Worm (Caenorhabditis elegans) whole organism, L4 larva: ENCODE measurements around the gene F18A1.1.

Experiments used
- D1046.2 ChIP-seq: fragments of 200-800 bp; sonication (Bioruptor generic); IDR thresholded peaks from 2 replicates; pipeline ENCODE4 v1.3.6; 2022; ENCODE audit warnings: missing genetic modification characterization, missing compliant biosample characterization
- R02D3.7 ChIP-seq: fragments of 150-350 bp; sonication (generic microtip); optimal IDR thresholded peaks from 3 replicates; lab custom pipeline; 2014; ENCODE audit warnings: missing biosample characterization, missing genetic modification characterization
- Y48G9A.11 ChIP-seq: fragments of 200-800 bp; sonication (Bioruptor generic); IDR thresholded peaks from 2 replicates; pipeline ENCODE4 v1.3.6; 2022; ENCODE audit warnings: missing genetic modification reagents, missing genetic modification characterization, missing compliant biosample characterization
- Y75B8A.6 ChIP-seq: fragments of 200-800 bp; sonication (Bioruptor generic); IDR thresholded peaks from 2 replicates; pipeline ENCODE4 v1.3.6; 2022; ENCODE audit warnings: missing genetic modification reagents, missing genetic modification characterization, missing compliant biosample characterization
- ZK337.2 ChIP-seq: fragments of 200-800 bp; sonication (Bioruptor generic); IDR thresholded peaks from 2 replicates; pipeline ENCODE4 v1.3.6; 2022; ENCODE audit warnings: missing genetic modification reagents, missing genetic modification characterization, missing compliant biosample characterization
- aha-1 ChIP-seq: fragments of 150-350 bp; peaks from one replicate; lab custom pipeline; 2014; ENCODE audit warnings: missing biosample characterization, missing genetic modification characterization
- aly-2 ChIP-seq: sonication (generic microtip); optimal IDR thresholded peaks from 2 replicates; lab custom pipeline; 2018; ENCODE audit warnings: missing biosample characterization, missing genetic modification characterization
- attf-4 ChIP-seq: sonication (generic microtip); optimal IDR thresholded peaks from 3 replicates; lab custom pipeline; 2017; ENCODE audit warnings: missing biosample characterization, missing genetic modification characterization
- ceh-20 ChIP-seq: fragments of 200-800 bp; sonication (Bioruptor generic); IDR thresholded peaks from 2 replicates; pipeline ENCODE4 v1.3.6; 2022; ENCODE audit warnings: missing genetic modification reagents, missing genetic modification characterization, missing compliant biosample characterization
- ces-1 ChIP-seq: fragments of 150-350 bp; sonication (generic microtip); optimal IDR thresholded peaks from 4 replicates; lab custom pipeline; 2014; ENCODE audit warnings: missing biosample characterization, missing genetic modification reagents, missing genetic modification characterization
- cey-2 ChIP-seq: sonication (generic microtip); optimal IDR thresholded peaks from 3 replicates; lab custom pipeline; 2017; ENCODE audit warnings: missing genetic modification characterization, mild to moderate bottlenecking, missing compliant biosample characterization, antibody characterized with exemption, borderline replicate concordance; ENCODE audit not compliant: insufficient read depth
- daf-19 ChIP-seq: fragments of 200-800 bp; sonication (Bioruptor generic); conservative IDR thresholded peaks from 2 replicates; pipeline ENCODE4 v1.3.6; 2022; ENCODE audit warnings: missing genetic modification characterization, missing compliant biosample characterization
- daf-8 ChIP-seq: fragments of 200-800 bp; sonication (Bioruptor generic); IDR thresholded peaks from 2 replicates; pipeline ENCODE4 v1.3.6; 2022; ENCODE audit warnings: missing genetic modification characterization, missing compliant biosample characterization
- dmd-6 ChIP-seq: fragments of 200-800 bp; sonication (Bioruptor generic); IDR thresholded peaks from 2 replicates; pipeline ENCODE4 v1.3.6; 2022; ENCODE audit warnings: missing genetic modification reagents, missing genetic modification characterization, missing compliant biosample characterization
- dmd-8 ChIP-seq: fragments of 200-800 bp; sonication (Bioruptor generic); IDR thresholded peaks from 2 replicates; pipeline ENCODE4 v1.3.6; 2022; ENCODE audit warnings: missing genetic modification characterization, missing compliant biosample characterization
- dmd-9 ChIP-seq: fragments of 200-800 bp; sonication (Bioruptor generic); IDR thresholded peaks from 2 replicates; pipeline ENCODE4 v1.3.6; 2022; ENCODE audit warnings: missing genetic modification reagents, missing genetic modification characterization, missing compliant biosample characterization
- fkh-10 ChIP-seq: fragments of 150-350 bp; optimal IDR thresholded peaks from 2 replicates; lab custom pipeline; 2014; ENCODE audit warnings: missing biosample characterization, missing genetic modification reagents, missing genetic modification characterization
- fos-1 ChIP-seq: fragments of 150-350 bp; optimal IDR thresholded peaks from 2 replicates; lab custom pipeline; 2014; ENCODE audit warnings: missing biosample characterization, missing genetic modification characterization
- gei-8 ChIP-seq: fragments of 200-800 bp; sonication (Bioruptor generic); optimal IDR thresholded peaks from 2 replicates; lab custom pipeline; 2018; ENCODE audit warnings: mild to moderate bottlenecking, missing genetic modification characterization, missing compliant biosample characterization
- hlh-11 ChIP-seq: fragments of 200-800 bp; sonication (Bioruptor generic); optimal IDR thresholded peaks from 2 replicates; lab custom pipeline; 2018; ENCODE audit warnings: mild to moderate bottlenecking, missing genetic modification characterization, missing compliant biosample characterization
- lim-7 ChIP-seq: fragments of 200-800 bp; sonication (Bioruptor generic); IDR thresholded peaks from 2 replicates; pipeline ENCODE4 v1.3.6; 2022; ENCODE audit warnings: missing genetic modification characterization, missing compliant biosample characterization
- lin-1 ChIP-seq: fragments of 200-800 bp; sonication (Bioruptor generic); IDR thresholded peaks from 2 replicates; pipeline ENCODE4 v1.3.6; 2022; ENCODE audit warnings: missing genetic modification reagents, missing genetic modification characterization, missing compliant biosample characterization
- lin-13 ChIP-seq: fragments of 150-350 bp; optimal IDR thresholded peaks from 2 replicates; lab custom pipeline; 2014; ENCODE audit warnings: missing biosample characterization, missing genetic modification reagents, missing genetic modification characterization
- lin-15B ChIP-seq: fragments of 150-350 bp; sonication (generic microtip); optimal IDR thresholded peaks from 3 replicates; lab custom pipeline; 2014; ENCODE audit warnings: missing biosample characterization, missing genetic modification characterization
- lin-38 ChIP-seq: fragments of 200-800 bp; sonication (Bioruptor generic); IDR thresholded peaks from 2 replicates; pipeline ENCODE4 v1.3.6; 2022; ENCODE audit warnings: missing genetic modification reagents, missing genetic modification characterization, missing compliant biosample characterization
- mdt-29 ChIP-seq: fragments of 200-800 bp; sonication (Bioruptor generic); IDR thresholded peaks from 2 replicates; pipeline ENCODE4 v1.3.6; 2022; ENCODE audit warnings: missing genetic modification reagents, missing genetic modification characterization, missing compliant biosample characterization
- mes-2 ChIP-seq: sonication (generic microtip); optimal IDR thresholded peaks from 2 replicates; lab custom pipeline; 2016; ENCODE audit warnings: missing genotype, mild to moderate bottlenecking, missing genetic modification characterization, missing compliant biosample characterization; ENCODE audit not compliant: poor library complexity, severe bottlenecking
- mxl-2 ChIP-seq: fragments of 200-800 bp; sonication (Bioruptor generic); conservative IDR thresholded peaks from 2 replicates; pipeline ENCODE4 v1.3.6; 2022; ENCODE audit warnings: missing genetic modification reagents, missing genetic modification characterization, missing compliant biosample characterization
- nhr-10 ChIP-seq: fragments of 150-350 bp; optimal IDR thresholded peaks from 2 replicates; lab custom pipeline; 2014; ENCODE audit warnings: missing biosample characterization, missing genetic modification characterization
- nhr-11 ChIP-seq: fragments of 150-350 bp; optimal IDR thresholded peaks from 2 replicates; lab custom pipeline; 2014; ENCODE audit warnings: missing biosample characterization, missing genetic modification characterization
- nhr-237 ChIP-seq: sonication (generic microtip); optimal IDR thresholded peaks from 2 replicates; lab custom pipeline; 2017; ENCODE audit warnings: missing biosample characterization, missing genetic modification characterization
- nhr-28 ChIP-seq: fragments of 150-350 bp; optimal IDR thresholded peaks from 2 replicates; lab custom pipeline; 2014; ENCODE audit warnings: missing biosample characterization, missing genetic modification characterization
- nhr-41 ChIP-seq: fragments of 200-800 bp; sonication (Bioruptor generic); IDR thresholded peaks from 2 replicates; pipeline ENCODE4 v1.3.6; 2022; ENCODE audit warnings: missing genetic modification reagents, missing genetic modification characterization, missing compliant biosample characterization
- nhr-42 ChIP-seq: fragments of 200-800 bp; sonication (Bioruptor generic); IDR thresholded peaks from 2 replicates; pipeline ENCODE4 v1.3.6; 2022; ENCODE audit warnings: missing genetic modification characterization, missing compliant biosample characterization
- nhr-48 ChIP-seq: sonication (generic microtip); optimal IDR thresholded peaks from 2 replicates; lab custom pipeline; 2016; ENCODE audit warnings: mild to moderate bottlenecking, missing genetic modification characterization, missing compliant biosample characterization
- nhr-6 ChIP-seq: fragments of 150-350 bp; optimal IDR thresholded peaks from 2 replicates; lab custom pipeline; 2014; ENCODE audit warnings: missing biosample characterization, missing genetic modification characterization
- nhr-77 ChIP-seq: fragments of 150-350 bp; optimal IDR thresholded peaks from 2 replicates; lab custom pipeline; 2014; ENCODE audit warnings: missing biosample characterization, missing genetic modification characterization
- pha-4 ChIP-seq, 2 experiments: fragments of 150-350 bp in 1 of 2; fragments of 200-800 bp in 1 of 2; sonication (Bioruptor generic) in 1 of 2; IDR thresholded peaks in 1 of 2; optimal IDR thresholded peaks in 1 of 2; 2 replicates each; pipeline versions ENCODE4 v1.3.6 to Lab custom; 2014 to 2022; ENCODE audit warnings: missing genetic modification characterization in 2 of 2, missing genetic modification reagents in 2 of 2, missing biosample characterization in 1 of 2, missing compliant biosample characterization in 1 of 2
- php-3 ChIP-seq: fragments of 200-800 bp; sonication (Bioruptor generic); IDR thresholded peaks from 2 replicates; pipeline ENCODE4 v1.3.6; 2022; ENCODE audit warnings: missing genetic modification reagents, missing genetic modification characterization, missing compliant biosample characterization
- rbr-2 ChIP-seq: sonication (generic microtip); optimal IDR thresholded peaks from 2 replicates; lab custom pipeline; 2016; ENCODE audit warnings: missing genotype, missing genetic modification characterization, missing compliant biosample characterization
- saeg-2 ChIP-seq: fragments of 200-800 bp; sonication (Bioruptor generic); IDR thresholded peaks from 2 replicates; pipeline ENCODE4 v1.3.6; 2022; ENCODE audit warnings: missing genetic modification reagents, missing genetic modification characterization, missing compliant biosample characterization
- set-16 ChIP-seq: fragments of 200-800 bp; sonication (Bioruptor generic); IDR thresholded peaks from 2 replicates; pipeline ENCODE4 v1.3.6; 2022; ENCODE audit warnings: missing genetic modification reagents, missing genetic modification characterization, missing compliant biosample characterization
- snpc-4 ChIP-seq: fragments of 150-350 bp; optimal IDR thresholded peaks from 2 replicates; lab custom pipeline; 2014; ENCODE audit warnings: missing biosample characterization, missing genetic modification characterization
- spr-1 ChIP-seq: sonication (generic microtip); optimal IDR thresholded peaks from 2 replicates; lab custom pipeline; 2016; ENCODE audit warnings: mild to moderate bottlenecking, missing genetic modification characterization, missing compliant biosample characterization
- spr-3 ChIP-seq: fragments of 200-800 bp; sonication (Bioruptor generic); optimal IDR thresholded peaks from 2 replicates; lab custom pipeline; 2018; ENCODE audit warnings: mild to moderate bottlenecking, missing genetic modification characterization, missing compliant biosample characterization
- tag-97 ChIP-seq: fragments of 200-800 bp; sonication (Bioruptor generic); IDR thresholded peaks from 2 replicates; pipeline ENCODE4 v1.3.6; 2022; ENCODE audit warnings: missing genetic modification characterization, missing compliant biosample characterization
- tra-1 ChIP-seq: fragments of 200-800 bp; sonication (Bioruptor generic); IDR thresholded peaks from 2 replicates; pipeline ENCODE4 v1.3.6; 2022; ENCODE audit warnings: missing genetic modification reagents, missing genetic modification characterization, missing compliant biosample characterization
- vab-7 ChIP-seq: fragments of 200-800 bp; sonication (Bioruptor generic); IDR thresholded peaks from 2 replicates; pipeline ENCODE4 v1.3.6; 2022; ENCODE audit warnings: missing genetic modification reagents, missing genetic modification characterization, missing compliant biosample characterization
- zfp-2 ChIP-seq: sonication (generic microtip); optimal IDR thresholded peaks from 2 replicates; lab custom pipeline; 2016; ENCODE audit warnings: mild to moderate bottlenecking, missing genetic modification characterization, missing compliant biosample characterization
- zfp-3 ChIP-seq: fragments of 200-800 bp; sonication (Bioruptor generic); conservative IDR thresholded peaks from 2 replicates; pipeline ENCODE4 v1.3.6; 2022; ENCODE audit warnings: missing genetic modification reagents, missing genetic modification characterization, missing compliant biosample characterization
- ztf-11 ChIP-seq: fragments of 150-350 bp; optimal IDR thresholded peaks from 2 replicates; lab custom pipeline; 2014; ENCODE audit warnings: missing biosample characterization, missing genetic modification characterization

The F18A1.1 gene

DNA sequence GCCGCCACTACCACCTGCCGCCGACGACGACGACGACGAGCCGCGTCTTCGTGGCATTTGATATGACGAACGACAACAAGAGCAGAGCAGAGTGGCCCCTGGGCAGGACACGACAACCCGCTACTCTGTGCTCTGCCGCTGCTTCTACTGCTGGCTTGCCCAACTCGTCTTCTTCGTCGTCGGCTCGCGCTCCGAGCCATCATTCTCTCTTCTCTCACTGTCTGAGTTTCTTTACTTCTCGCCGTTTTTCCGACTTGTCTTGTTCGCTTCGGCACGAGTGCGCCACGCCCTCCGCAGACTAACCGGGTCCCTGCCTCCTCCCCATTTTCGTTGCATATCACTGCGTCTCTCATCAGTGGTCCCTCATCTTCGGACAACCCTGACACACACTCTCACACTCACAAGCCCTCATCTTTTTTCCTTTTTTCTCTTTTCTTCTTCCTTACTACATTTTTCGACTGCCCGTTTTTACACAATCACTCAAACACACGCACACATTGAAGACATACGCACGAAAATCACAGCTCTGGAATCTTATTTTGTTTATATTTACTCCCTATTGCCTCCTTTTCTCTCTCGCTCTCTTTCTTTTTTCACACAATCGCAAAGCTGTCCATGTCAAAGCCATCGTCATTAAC is 42.6 kb upstream of the F18A1.1 start (continued):
- no peak for TF ChIP-seq daf-19 (GFP tag; lab: Robert Waterston, UW)
- TF ChIP-seq daf-8 (GFP tag; lab: Robert Waterston, UW), result no peak
- TF ChIP-seq nhr-10 (tag; lab: Kevin White, UChicago), result no peak
- peak; percentile 85 for TF ChIP-seq aha-1
- TF ChIP-seq aly-2 (tag; lab: Kevin White, UChicago), result no peak
- peak; percentile 97 for TF ChIP-seq set-16 (GFP tag; lab: Robert Waterston, UW)
- TF ChIP-seq nhr-6 (tag; lab: Kevin White, UChicago), result no peak
- no peak for TF ChIP-seq Y48G9A.11 (GFP tag; lab: Robert Waterston, UW)
- TF ChIP-seq dmd-9 (GFP tag; lab: Robert Waterston, UW), result no peak
- peak; percentile 68 for TF ChIP-seq hlh-11 (tag; lab: Kevin White, UChicago)
- peak; percentile 25 for TF ChIP-seq mes-2 (tag; lab: Kevin White, UChicago)
- TF ChIP-seq nhr-28 (tag; lab: Kevin White, UChicago), result no peak
- no peak for TF ChIP-seq tra-1
- no peak for TF ChIP-seq gei-8 (GFP tag; lab: Kevin White, UChicago)
- no peak for TF ChIP-seq zfp-2 (tag; lab: Kevin White, UChicago)
- peak; percentile 13 for TF ChIP-seq spr-1 (tag; lab: Kevin White, UChicago)
- TF ChIP-seq ceh-20 (GFP tag; lab: Robert Waterston, UW), result peak; percentile 45; the same call in 1 of the 2 replicates
- no peak for TF ChIP-seq nhr-237 (tag; lab: Kevin White, UChicago)
- peak; percentile 31; the same call in 1 of the 2 replicates for TF ChIP-seq vab-7 (GFP tag; lab: Robert Waterston, UW)
- TF ChIP-seq lim-7 (GFP tag; lab: Robert Waterston, UW), result no peak
- TF ChIP-seq Y75B8A.6 (GFP tag; lab: Robert Waterston, UW), result no peak
- TF ChIP-seq fos-1, result no peak
- TF ChIP-seq snpc-4, result no peak
- peak; percentile 28 for TF ChIP-seq nhr-48 (tag; lab: Kevin White, UChicago)
- TF ChIP-seq attf-4 (tag; lab: Kevin White, UChicago), result no peak
- TF ChIP-seq mdt-29 (GFP tag; lab: Robert Waterston, UW), result no peak
- TF ChIP-seq R02D3.7 (tag; lab: Kevin White, UChicago), result no peak
- peak; percentile 36 for TF ChIP-seq dmd-6 (GFP tag; lab: Robert Waterston, UW)
- no peak for TF ChIP-seq saeg-2 (GFP tag; lab: Robert Waterston, UW)
- TF ChIP-seq spr-3 (GFP tag; lab: Kevin White, UChicago), result no peak
- TF ChIP-seq dmd-8, result no peak
- no peak for TF ChIP-seq pha-4 (GFP tag; IDR thresholded peaks at IDR 0.05; lab: Robert Waterston, UW)
- no peak for TF ChIP-seq pha-4 (tag; optimal IDR thresholded peaks at IDR 0.05; lab: Kevin White, UChicago)
- peak; percentile 8; the same call in 1 of the 2 replicates for TF ChIP-seq lin-38 (GFP tag; lab: Robert Waterston, UW)
- TF ChIP-seq zfp-3 (GFP tag; lab: Robert Waterston, UW), result no peak
- no peak for TF ChIP-seq lin-13 (GFP tag; lab: Kevin White, UChicago)
- TF ChIP-seq tag-97 (GFP tag; lab: Robert Waterston, UW), result no peak
- TF ChIP-seq lin-15B (tag; lab: Kevin White, UChicago), result no peak
- no peak for TF ChIP-seq php-3 (GFP tag; lab: Robert Waterston, UW)
- TF ChIP-seq ztf-11 (tag; lab: Kevin White, UChicago), result no peak
- TF ChIP-seq ces-1, result peak; percentile 19
- TF ChIP-seq fkh-10 (GFP tag; lab: Kevin White, UChicago), result peak; percentile 94
- no peak for TF ChIP-seq D1046.2 (GFP tag; lab: Robert Waterston, UW)
- no peak for TF ChIP-seq nhr-77 (tag; lab: Kevin White, UChicago)
- TF ChIP-seq cey-2 (tag; lab: Kevin White, UChicago), result no peak
- no peak for TF ChIP-seq nhr-41
- TF ChIP-seq lin-1 (GFP tag; lab: Robert Waterston, UW), result no peak
- peak; percentile 39 for TF ChIP-seq nhr-11 (tag; lab: Kevin White, UChicago)
- TF ChIP-seq mxl-2 (GFP tag; lab: Robert Waterston, UW), result no peak
- no peak for TF ChIP-seq nhr-42 (GFP tag; lab: Robert Waterston, UW)
- TF ChIP-seq rbr-2 (tag; lab: Kevin White, UChicago), result peak; percentile 83
- TF ChIP-seq ZK337.2 (GFP tag; lab: Robert Waterston, UW), result no peak
